Worm (Caenorhabditis elegans): ENCODE data around the gene Y37D8A.19.

Y37D8A.19 gene

ce11 chrIII:12880704-12881103 is 49.0 kb upstream of the Y37D8A.19 start (continued):
- no peak for TF ChIP-seq atf-7 (tag; optimal IDR thresholded peaks at IDR 0.05)
- no peak for TF ChIP-seq F22D6.2 (tag; optimal IDR thresholded peaks at IDR 0.05)
- no peak for TF ChIP-seq sdz-38 (tag; optimal IDR thresholded peaks at IDR 0.05)
- TF ChIP-seq unc-130 (GFP tag; optimal IDR thresholded peaks at IDR 0.05), result no peak
- TF ChIP-seq F39B2.1 (GFP tag; IDR thresholded peaks at IDR 0.05), result no peak
- no peak for TF ChIP-seq Y67H2A.10 (GFP tag; conservative IDR thresholded peaks at IDR 0.05)
- no peak for TF ChIP-seq unc-62 (GFP tag; optimal IDR thresholded peaks at IDR 0.05)
- no peak for TF ChIP-seq ZK185.1 (tag; optimal IDR thresholded peaks at IDR 0.05; ENCODE audit: poor library complexity, severe bottlenecking)
- TF ChIP-seq madf-10 (tag; optimal IDR thresholded peaks at IDR 0.05), result no peak
- TF ChIP-seq zim-3 (tag; optimal IDR thresholded peaks at IDR 0.05), result no peak
- no peak for TF ChIP-seq zfh-2 (GFP tag; conservative IDR thresholded peaks at IDR 0.05)
- TF ChIP-seq ztf-22 (GFP tag; optimal IDR thresholded peaks at IDR 0.05), result no peak
- TF ChIP-seq ztf-28 (GFP tag; IDR thresholded peaks at IDR 0.05), result no peak
- TF ChIP-seq nhr-90 (tag; optimal IDR thresholded peaks at IDR 0.05), result no peak
- no peak for TF ChIP-seq C06A6.2 (GFP tag; conservative IDR thresholded peaks at IDR 0.05)
- no peak for TF ChIP-seq K12H6.12 (tag; optimal IDR thresholded peaks at IDR 0.05)
- no peak for TF ChIP-seq repo-1 (tag; optimal IDR thresholded peaks at IDR 0.05)
- TF ChIP-seq tlf-1 (GFP tag; optimal IDR thresholded peaks at IDR 0.05), result no peak
- no peak for TF ChIP-seq chd-7 (tag; optimal IDR thresholded peaks at IDR 0.05)
- no peak for TF ChIP-seq ztf-3 (GFP tag; optimal IDR thresholded peaks at IDR 0.05)
- TF ChIP-seq egrh-3 (GFP tag; IDR thresholded peaks at IDR 0.05), result no peak
- TF ChIP-seq pbrm-1 (GFP tag; IDR thresholded peaks at IDR 0.05), result no peak
- TF ChIP-seq let-526 (GFP tag; IDR thresholded peaks at IDR 0.05), result no peak
- no peak for TF ChIP-seq T26A5.8 (tag; optimal IDR thresholded peaks at IDR 0.05)
- TF ChIP-seq F57C9.4 (tag; optimal IDR thresholded peaks at IDR 0.05), result no peak
- TF ChIP-seq ama-1 (optimal IDR thresholded peaks at IDR 0.05), result no peak
- TF ChIP-seq ama-1 (GFP tag; optimal IDR thresholded peaks at IDR 0.05), result peak in 1 of 2 experiments; percentile 8
- TF ChIP-seq Y56A3A.18 (GFP tag; IDR thresholded peaks at IDR 0.05), result no peak
- no peak for TF ChIP-seq nfya-2 (GFP tag; IDR thresholded peaks at IDR 0.05)
- peak; percentile 11 for TF ChIP-seq dpl-1 (GFP tag; optimal IDR thresholded peaks at IDR 0.05)
- TF ChIP-seq ztf-6 (GFP tag; IDR thresholded peaks at IDR 0.05), result no peak
- TF ChIP-seq mxl-1 (tag; optimal IDR thresholded peaks at IDR 0.05), result no peak
- no peak for TF ChIP-seq pha-4 (tag; optimal IDR thresholded peaks at IDR 0.05)
- peak; percentile 78 for TF ChIP-seq madf-6 (GFP tag; IDR thresholded peaks at IDR 0.05)
- TF ChIP-seq xnd-1 (tag; optimal IDR thresholded peaks at IDR 0.05), result peak; percentile 64
- TF ChIP-seq ets-4 (GFP tag; optimal IDR thresholded peaks at IDR 0.05), result no peak
- no peak for TF ChIP-seq tbp1 (GFP tag; optimal IDR thresholded peaks at IDR 0.05)
- TF ChIP-seq ceh-91 (GFP tag; IDR thresholded peaks at IDR 0.05), result peak; percentile 61
- TF ChIP-seq K11D2.4 (GFP tag; IDR thresholded peaks at IDR 0.05), result no peak
- no peak for TF ChIP-seq gei-17 (GFP tag; optimal IDR thresholded peaks at IDR 0.05)
- TF ChIP-seq lsl-1 (GFP tag; optimal IDR thresholded peaks at IDR 0.05), result peak; percentile 7
- TF ChIP-seq aptf-2 (GFP tag; conservative IDR thresholded peaks at IDR 0.05), result 0 out of 2 replicates have a peak, but pooled peaks have one; percentile 17
- TF ChIP-seq nhr-120 (GFP tag; IDR thresholded peaks at IDR 0.05), result no peak
- TF ChIP-seq T07F8.4 (tag; optimal IDR thresholded peaks at IDR 0.05), result no peak
- no peak for TF ChIP-seq rpc-1 (optimal IDR thresholded peaks at IDR 0.05)
- TF ChIP-seq rpc-1 (tag; optimal IDR thresholded peaks at IDR 0.05), result no peak
- no peak for TF ChIP-seq Y95B8A.8 (GFP tag; IDR thresholded peaks at IDR 0.05)
- no peak for TF ChIP-seq nhr-179 (tag; optimal IDR thresholded peaks at IDR 0.05)
- TF ChIP-seq F10E7.11 (tag; optimal IDR thresholded peaks at IDR 0.05), result no peak
- TF ChIP-seq F49E8.2 (tag; optimal IDR thresholded peaks at IDR 0.05; ENCODE audit: insufficient read depth), result no peak
- TF ChIP-seq let-607 (tag; optimal IDR thresholded peaks at IDR 0.05), result no peak

Data from whole organism, young adult.